Fruit fly (Drosophila melanogaster) whole organism, embryonic: Measurements from ENCODE around the gene ea.

Source experiments
- Awh ChIP-seq: fragments of 200-800 bp; sonication (Bioruptor generic); IDR thresholded peaks from 2 replicates; pipeline ENCODE4, ENCODE4 v1.3.6; 2022; ENCODE audit warnings: missing biosample characterization, missing genetic modification characterization
- CG11696 ChIP-seq: fragments of 200-800 bp; sonication (Bioruptor generic); IDR thresholded peaks from 2 replicates; pipeline ENCODE4 v1.3.6; 2022; ENCODE audit warnings: missing biosample characterization, missing genetic modification characterization
- CG12071 ChIP-seq: fragments of 200-800 bp; sonication (Bioruptor generic); optimal IDR thresholded peaks from 3 replicates; lab custom pipeline; 2018; ENCODE audit warnings: missing biosample characterization, mild to moderate bottlenecking, missing genetic modification characterization
- CG1233 ChIP-seq: fragments of 200-800 bp; sonication (Bioruptor generic); optimal IDR thresholded peaks from 4 replicates; lab custom pipeline; 2018; ENCODE audit warnings: missing biosample characterization, mild to moderate bottlenecking, missing genetic modification characterization
- CG13296 ChIP-seq: fragments of 200-800 bp; sonication (Bioruptor generic); optimal IDR thresholded peaks from 3 replicates; lab custom pipeline; 2018; ENCODE audit warnings: missing biosample characterization, mild to moderate bottlenecking, missing genetic modification characterization
- CG14965 ChIP-seq: fragments of 200-800 bp; sonication (Bioruptor generic); optimal IDR thresholded peaks from 2 replicates; lab custom pipeline; 2016; ENCODE audit warnings: missing biosample characterization, missing genetic modification characterization, borderline replicate concordance
- CG15011 ChIP-seq: fragments of 200-800 bp; sonication (Bioruptor generic); optimal IDR thresholded peaks from 3 replicates; lab custom pipeline; 2018; ENCODE audit warnings: missing biosample characterization, mild to moderate bottlenecking, missing genetic modification characterization
- CG15479 ChIP-seq: fragments of 200-800 bp; sonication (Bioruptor generic); optimal IDR thresholded peaks from 3 replicates; lab custom pipeline; 2019; ENCODE audit warnings: missing biosample characterization, mild to moderate bottlenecking, missing genetic modification characterization, moderate library complexity
- CG15601 ChIP-seq: fragments of 200-800 bp; sonication (Bioruptor generic); optimal IDR thresholded peaks from 3 replicates; lab custom pipeline; 2019; ENCODE audit warnings: missing biosample characterization, mild to moderate bottlenecking, missing genetic modification characterization, moderate library complexity
- CG17568 ChIP-seq: fragments of 200-800 bp; sonication (Bioruptor generic); optimal IDR thresholded peaks from 2 replicates; lab custom pipeline; 2018; ENCODE audit warnings: missing biosample characterization, mild to moderate bottlenecking, missing genetic modification characterization, moderate library complexity
- CG17802 ChIP-seq: fragments of 200-800 bp; sonication (Bioruptor generic); optimal IDR thresholded peaks from 2 replicates; lab custom pipeline; 2018; ENCODE audit warnings: missing biosample characterization, mild to moderate bottlenecking, missing genetic modification characterization, moderate library complexity
- CG18476 ChIP-seq: fragments of 200-800 bp; sonication (Bioruptor generic); optimal IDR thresholded peaks from 2 replicates; lab custom pipeline; 2016; ENCODE audit warnings: missing biosample characterization, mild to moderate bottlenecking, missing genetic modification characterization
- CG2889 ChIP-seq: fragments of 200-800 bp; sonication (Bioruptor generic); IDR thresholded peaks from 3 replicates; pipeline ENCODE4 v1.3.6; 2022; ENCODE audit warnings: missing biosample characterization, missing genetic modification characterization
- CG32772 ChIP-seq: fragments of 200-800 bp; sonication (Bioruptor generic); IDR thresholded peaks from 2 replicates; pipeline ENCODE4 v1.3.6; 2022; ENCODE audit warnings: missing biosample characterization, missing genetic modification characterization
- CG33557 ChIP-seq: fragments of 200-800 bp; sonication (Bioruptor generic); optimal IDR thresholded peaks from 2 replicates; lab custom pipeline; 2019; ENCODE audit warnings: missing biosample characterization, mild to moderate bottlenecking, missing genetic modification characterization, moderate library complexity
- CG4424 ChIP-seq: fragments of 200-800 bp; sonication (Bioruptor generic); optimal IDR thresholded peaks from 3 replicates; lab custom pipeline; 2016; ENCODE audit warnings: missing biosample characterization, missing genetic modification characterization
- CG5953 ChIP-seq: fragments of 200-800 bp; sonication (Bioruptor generic); IDR thresholded peaks from 2 replicates; pipeline ENCODE4 v1.3.6; 2022; ENCODE audit warnings: missing biosample characterization, missing genetic modification characterization
- CG6689 ChIP-seq: fragments of 200-800 bp; sonication (Bioruptor generic); IDR thresholded peaks from 2 replicates; pipeline ENCODE4 v1.3.6; 2022; ENCODE audit warnings: missing biosample characterization, missing genetic modification characterization
- CG6791 ChIP-seq: fragments of 200-800 bp; sonication (Bioruptor generic); IDR thresholded peaks from 3 replicates; pipeline ENCODE4 v1.3.6; 2022; ENCODE audit warnings: missing biosample characterization, missing genetic modification characterization; ENCODE audit not compliant: partially characterized antibody
- CG8281 ChIP-seq: fragments of 200-800 bp; sonication (Bioruptor generic); optimal IDR thresholded peaks from 2 replicates; lab custom pipeline; 2018; ENCODE audit warnings: missing biosample characterization, mild to moderate bottlenecking, missing genetic modification characterization, moderate library complexity
- CG9437 ChIP-seq: fragments of 200-800 bp; sonication (Bioruptor generic); optimal IDR thresholded peaks from 2 replicates; lab custom pipeline; 2018; ENCODE audit warnings: missing biosample characterization, mild to moderate bottlenecking, missing genetic modification characterization
- CG9727 ChIP-seq: fragments of 200-800 bp; sonication (Bioruptor generic); optimal IDR thresholded peaks from 3 replicates; lab custom pipeline; 2017; ENCODE audit warnings: missing biosample characterization, mild to moderate bottlenecking, missing genetic modification characterization
- CTCF ChIP-seq: fragments of 200-800 bp; sonication (Bioruptor generic); optimal IDR thresholded peaks from 2 replicates; lab custom pipeline; 2017; ENCODE audit warnings: missing biosample characterization, mild to moderate bottlenecking, missing genetic modification characterization, moderate library complexity
- D19A ChIP-seq: fragments of 200-800 bp; optimal IDR thresholded peaks from 3 replicates; lab custom pipeline; 2019; ENCODE audit warnings: missing biosample characterization, mild to moderate bottlenecking, missing genetic modification characterization, moderate library complexity
- Dek ChIP-seq: fragments of 200-800 bp; sonication (Bioruptor generic); optimal IDR thresholded peaks from 3 replicates; lab custom pipeline; 2019; ENCODE audit warnings: missing biosample characterization, mild to moderate bottlenecking, missing genetic modification characterization, moderate library complexity
- Dfd ChIP-seq, 2 experiments: fragments of >200 bp; optimal IDR thresholded peaks; 2 replicates each; lab custom pipeline; 2017; ENCODE audit warnings: missing biosample characterization in 2 of 2, missing genetic modification characterization in 2 of 2
- Ets97D ChIP-seq: fragments of 200-800 bp; sonication (Bioruptor generic); optimal IDR thresholded peaks from 3 replicates; lab custom pipeline; 2016; ENCODE audit warnings: missing biosample characterization, missing genetic modification characterization
- Fer2 ChIP-seq: fragments of 200-800 bp; sonication (Bioruptor generic); optimal IDR thresholded peaks from 2 replicates; lab custom pipeline; 2018; ENCODE audit warnings: missing biosample characterization, mild to moderate bottlenecking, missing genetic modification characterization, moderate library complexity
- Fer3 ChIP-seq: fragments of 200-800 bp; sonication (Bioruptor generic); optimal IDR thresholded peaks from 2 replicates; lab custom pipeline; 2018; ENCODE audit warnings: missing biosample characterization, mild to moderate bottlenecking, missing genetic modification characterization, moderate library complexity
- HLHmδ ChIP-seq: fragments of 200-800 bp; sonication (Bioruptor generic); optimal IDR thresholded peaks from 2 replicates; lab custom pipeline; 2018; ENCODE audit warnings: missing biosample characterization, mild to moderate bottlenecking, missing genetic modification characterization, moderate library complexity
- Lhr ChIP-seq: fragments of 200-800 bp; sonication (Bioruptor generic); optimal IDR thresholded peaks from 3 replicates; lab custom pipeline; 2017; ENCODE audit warnings: mild to moderate bottlenecking, missing biosample characterization, missing genetic modification reagents, missing genetic modification characterization
- Side ChIP-seq: fragments of 200-800 bp; sonication (Bioruptor generic); optimal IDR thresholded peaks from 2 replicates; lab custom pipeline; 2016; ENCODE audit warnings: missing biosample characterization, missing genetic modification characterization
- Ssrp ChIP-seq: fragments of 200-800 bp; sonication (Bioruptor generic); optimal IDR thresholded peaks from 2 replicates; lab custom pipeline; 2018; ENCODE audit warnings: missing biosample characterization, mild to moderate bottlenecking, missing genetic modification characterization, moderate library complexity
- Xbp1 ChIP-seq: fragments of 200-800 bp; sonication (Bioruptor generic); optimal IDR thresholded peaks from 3 replicates; lab custom pipeline; 2016; ENCODE audit warnings: missing biosample characterization, mild to moderate bottlenecking, missing genetic modification characterization
- cad ChIP-seq: fragments of >200 bp; optimal IDR thresholded peaks from 2 replicates; lab custom pipeline; 2017; ENCODE audit warnings: missing biosample characterization, missing genetic modification characterization
- chm ChIP-seq: fragments of 200-800 bp; sonication (Bioruptor generic); IDR thresholded peaks from 2 replicates; pipeline ENCODE4 v1.3.6; 2022; ENCODE audit warnings: missing biosample characterization, missing genetic modification characterization
- crp ChIP-seq, 2 experiments: fragments of 200-800 bp; sonication (Bioruptor generic); optimal IDR thresholded peaks; 2 replicates in 1 of 2; 3 replicates in 1 of 2; lab custom pipeline; 2017; ENCODE audit warnings: missing biosample characterization in 2 of 2, missing genetic modification characterization in 2 of 2, mild to moderate bottlenecking in 1 of 2, moderate library complexity in 1 of 2
- da ChIP-seq: fragments of 200-800 bp; sonication (Bioruptor generic); optimal IDR thresholded peaks from 2 replicates; lab custom pipeline; 2016; ENCODE audit warnings: missing biosample characterization, missing genetic modification characterization
- danr ChIP-seq: fragments of 200-800 bp; sonication (Bioruptor generic); IDR thresholded peaks from 2 replicates; pipeline ENCODE4 v1.3.6; 2022; ENCODE audit warnings: missing biosample characterization, missing genetic modification characterization
- dm ChIP-seq: fragments of 200-800 bp; sonication (Bioruptor generic); optimal IDR thresholded peaks from 3 replicates; lab custom pipeline; 2016; ENCODE audit warnings: missing biosample characterization, missing genetic modification characterization
- fd64A ChIP-seq: fragments of 200-800 bp; sonication (Bioruptor generic); optimal IDR thresholded peaks from 3 replicates; lab custom pipeline; 2018; ENCODE audit warnings: missing biosample characterization, mild to moderate bottlenecking, missing genetic modification characterization
- fd96Cb ChIP-seq: fragments of 200-800 bp; sonication (Bioruptor generic); optimal IDR thresholded peaks from 2 replicates; lab custom pipeline; 2018; ENCODE audit warnings: missing biosample characterization, mild to moderate bottlenecking, missing genetic modification characterization, moderate library complexity
- gcm ChIP-seq: fragments of 200-800 bp; sonication (Bioruptor generic); optimal IDR thresholded peaks from 2 replicates; lab custom pipeline; 2019; ENCODE audit warnings: missing biosample characterization, mild to moderate bottlenecking, missing genetic modification characterization, moderate library complexity
- jigr1 ChIP-seq: fragments of 200-800 bp; sonication (Bioruptor generic); IDR thresholded peaks from 3 replicates; pipeline ENCODE4 v1.3.6; 2022; ENCODE audit warnings: missing biosample characterization, missing genetic modification characterization
- nerfin-1 ChIP-seq: fragments of 200-800 bp; sonication (Bioruptor generic); optimal IDR thresholded peaks from 3 replicates; lab custom pipeline; 2019; ENCODE audit warnings: missing biosample characterization, mild to moderate bottlenecking, missing genetic modification characterization, moderate library complexity
- pita ChIP-seq: fragments of 200-800 bp; sonication (Bioruptor generic); optimal IDR thresholded peaks from 2 replicates; lab custom pipeline; 2017; ENCODE audit warnings: missing biosample characterization, mild to moderate bottlenecking, missing genetic modification characterization
- repo ChIP-seq: fragments of 200-800 bp; sonication (Bioruptor generic); optimal IDR thresholded peaks from 2 replicates; lab custom pipeline; 2016; ENCODE audit warnings: missing biosample characterization, missing genetic modification characterization
- sens ChIP-seq: fragments of 200-800 bp; sonication (Bioruptor generic); peaks from one replicate; lab custom pipeline; 2016; ENCODE audit warnings: missing biosample characterization, missing genetic modification characterization
- ssp ChIP-seq: fragments of 200-800 bp; sonication (Bioruptor generic); IDR thresholded peaks from 2 replicates; pipeline ENCODE4 v1.3.6; 2022; ENCODE audit warnings: missing biosample characterization, missing genetic modification characterization
- vvl ChIP-seq: fragments of 200-800 bp; sonication (Bioruptor generic); IDR thresholded peaks from 2 replicates; pipeline ENCODE4 v1.3.6; 2022; ENCODE audit warnings: missing biosample characterization, missing genetic modification characterization

ea gene

dm6 chr3R:15345198-15346017 is 16.9 kb downstream of the ea start (continued):
- TF ChIP-seq CG12071 (GFP tag; lab: Kevin White, UChicago) (no peak), CG11696 (GFP tag; lab: Robert Waterston, UW) (peak; percentile 62; the same call in 1 of the 2 replicates), Fer3 (tag; lab: Kevin White, UChicago) (no peak), chm (GFP tag; lab: Robert Waterston, UW) (no peak), CG8281 (no peak), CG33557 (GFP tag; lab: Kevin White, UChicago) (peak; percentile 9), CG15479 (GFP tag; lab: Kevin White, UChicago) (peak; percentile 80), jigr1 (GFP tag; lab: Robert Waterston, UW) (no peak), nerfin-1 (tag; lab: Kevin White, UChicago) (no peak), CG5953 (GFP tag; lab: Robert Waterston, UW) (no peak), Dfd (GFP tag; optimal IDR thresholded peaks at IDR 0.05; lab: Kevin White, UChicago) (no peak), CG13296 (no peak), cad (GFP tag; lab: Kevin White, UChicago) (no peak), CG32772 (GFP tag; lab: Robert Waterston, UW) (no peak), CG17802 (tag; lab: Kevin White, UChicago) (no peak), Fer2 (tag; lab: Kevin White, UChicago) (no peak), CG4424 (no peak), Lhr (no peak), crp (GFP tag; optimal IDR thresholded peaks at IDR 0.05; lab: Kevin White, UChicago) (no peak), CG17568 (no peak), Xbp1 (GFP tag; lab: Kevin White, UChicago) (peak; percentile 51), gcm (GFP tag; lab: Kevin White, UChicago) (no peak), CG18476 (GFP tag; lab: Kevin White, UChicago) (no peak), pita (no peak), CG6791 (GFP tag; lab: Robert Waterston, UW) (no peak), D19A (tag; lab: Kevin White, UChicago) (no peak), danr (GFP tag; lab: Robert Waterston, UW) (no peak), fd64A (GFP tag; lab: Kevin White, UChicago) (no peak), CG9727 (GFP tag; lab: Kevin White, UChicago) (no peak), sens (peak; percentile 26), HLHmδ (GFP tag; lab: Kevin White, UChicago) (no peak), Ets97D (no peak), CTCF (GFP tag; lab: Kevin White, UChicago) (no peak), CG6689 (GFP tag; lab: Robert Waterston, UW) (no peak), CG2889 (GFP tag; lab: Robert Waterston, UW) (no peak), CG15601 (tag; lab: Kevin White, UChicago) (no peak), CG9437 (GFP tag; lab: Kevin White, UChicago) (no peak), dm (GFP tag; lab: Kevin White, UChicago) (no peak), Side (no peak), vvl (no peak), CG15011 (no peak), da (no peak), Awh (GFP tag; lab: Robert Waterston, UW) (no peak), fd96Cb (tag; lab: Kevin White, UChicago) (no peak), ssp (no peak), CG14965 (GFP tag; lab: Kevin White, UChicago) (no peak), CG1233 (no peak), Ssrp (tag; lab: Kevin White, UChicago) (no peak), repo (GFP tag; lab: Kevin White, UChicago) (no peak), Dek (tag; lab: Kevin White, UChicago) (no peak)
